Worm (Caenorhabditis elegans) whole organism, young adult: ENCODE results near the gene C25E10.8.

Source experiments
- Y56A3A.18 ChIP-seq: fragments of 200-800 bp; sonication (Bioruptor generic); IDR thresholded peaks from 2 replicates; pipeline ENCODE4 v1.3.6; 2022; ENCODE audit warnings: missing genetic modification reagents, missing genetic modification characterization, missing compliant biosample characterization
- ceh-40 ChIP-seq: fragments of 200-800 bp; sonication (Bioruptor generic); IDR thresholded peaks from 2 replicates; pipeline ENCODE4 v1.3.6; 2022; ENCODE audit warnings: missing genetic modification characterization, missing compliant biosample characterization
- chd-7 ChIP-seq: sonication (generic microtip); optimal IDR thresholded peaks from 2 replicates; lab custom pipeline; 2016; ENCODE audit warnings: mild to moderate bottlenecking, missing genetic modification characterization, moderate library complexity, missing compliant biosample characterization
- die-1 ChIP-seq: sonication (generic microtip); optimal IDR thresholded peaks from 2 replicates; lab custom pipeline; 2016; ENCODE audit warnings: missing genotype, mild to moderate bottlenecking, missing genetic modification characterization, missing compliant biosample characterization
- efl-1 ChIP-seq: fragments of 150-350 bp; optimal IDR thresholded peaks from 2 replicates; lab custom pipeline; 2014; ENCODE audit warnings: missing biosample characterization, missing genetic modification reagents, missing genetic modification characterization
- lir-1 ChIP-seq: fragments of 200-800 bp; sonication (Bioruptor generic); conservative IDR thresholded peaks from 2 replicates; pipeline ENCODE4 v1.3.6; 2022; ENCODE audit warnings: missing genetic modification reagents, missing genetic modification characterization, missing compliant biosample characterization
- snpc-4 ChIP-seq, 5 experiments: fragments of 150-350 bp in 1 of 5; sonication (generic microtip) in 4 of 5; optimal IDR thresholded peaks; 2 replicates each; lab custom pipeline; 2014 to 2018; ENCODE audit warnings: missing genetic modification characterization in 5 of 5, missing biosample characterization in 3 of 5, antibody characterized with exemption in 2 of 5, mild to moderate bottlenecking in 2 of 5, missing compliant biosample characterization in 2 of 5, missing genotype in 2 of 5, moderate library complexity in 2 of 5, missing genetic modification reagents in 1 of 5
- tlf-1 ChIP-seq: fragments of 200-800 bp; sonication (Bioruptor generic); optimal IDR thresholded peaks from 2 replicates; lab custom pipeline; 2018; ENCODE audit warnings: mild to moderate bottlenecking, missing genetic modification characterization, missing compliant biosample characterization
- unc-130 ChIP-seq: sonication (generic microtip); optimal IDR thresholded peaks from 2 replicates; lab custom pipeline; 2016; ENCODE audit warnings: missing genetic modification reagents, missing genetic modification characterization, missing compliant biosample characterization

DNA sequence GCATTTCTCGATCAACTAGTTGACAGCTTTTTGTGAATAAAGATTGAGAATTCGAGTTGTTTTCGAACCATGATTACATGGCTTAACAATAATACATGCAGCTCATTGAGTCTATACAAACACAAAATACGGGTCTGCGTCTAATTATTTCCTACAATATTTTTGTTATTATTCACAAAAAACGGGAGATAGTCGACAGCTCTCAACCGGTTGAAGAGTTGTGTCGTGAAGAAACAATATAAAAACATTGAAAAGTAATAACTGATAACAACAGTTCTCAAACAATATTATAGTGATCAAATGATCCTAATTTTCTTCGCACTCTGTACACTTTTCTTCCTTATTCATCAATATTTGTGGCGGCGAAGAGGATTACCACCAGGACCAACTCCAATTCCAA lies 12.8 kb downstream of the C25E10.8 start, which contains the start of gene cyp-33B1:
- TF ChIP-seq ceh-40 (GFP tag; lab: Robert Waterston, UW) (no peak), lir-1 (GFP tag; lab: Robert Waterston, UW) (no peak), tlf-1 (no peak), chd-7 (tag; lab: Kevin White, UChicago) (no peak), Y56A3A.18 (no peak), efl-1 (GFP tag; lab: Kevin White, UChicago) (no peak), snpc-4 (GFP tag; optimal IDR thresholded peaks at IDR 0.05; lab: Kevin White, UChicago) (no peak), snpc-4 (tag; optimal IDR thresholded peaks at IDR 0.05; lab: Kevin White, UChicago) (no peak), unc-130 (GFP tag; lab: Kevin White, UChicago) (no peak), die-1 (tag; lab: Kevin White, UChicago) (no peak)
